Fruit fly (Drosophila melanogaster) S2 (cell line): ENCODE measurements around the gene rdog.
A peak's percentile ranks its signal among the peaks of the same experiment; 100 is the strongest.

Experiments
- CG8478 ChIP-seq: fragments of >200 bp; optimal IDR thresholded peaks from 2 replicates; lab custom pipeline; 2018
- CTCF ChIP-seq, 2 experiments: fragments of >200 bp; optimal IDR thresholded peaks; 2 replicates each; lab custom pipeline; 2018

Gene rdog

dm6 chr3R:29157418-29158398 lies at the start of gene rdog:
Gene rdog (plus strand): TSS chr3R:29158122.
- TF ChIP-seq CTCF (optimal IDR thresholded peaks at IDR 0.05; lab: Kevin White, UChicago) = no peak
- no peak for TF ChIP-seq CG8478 (lab: Kevin White, UChicago)

DNA sequence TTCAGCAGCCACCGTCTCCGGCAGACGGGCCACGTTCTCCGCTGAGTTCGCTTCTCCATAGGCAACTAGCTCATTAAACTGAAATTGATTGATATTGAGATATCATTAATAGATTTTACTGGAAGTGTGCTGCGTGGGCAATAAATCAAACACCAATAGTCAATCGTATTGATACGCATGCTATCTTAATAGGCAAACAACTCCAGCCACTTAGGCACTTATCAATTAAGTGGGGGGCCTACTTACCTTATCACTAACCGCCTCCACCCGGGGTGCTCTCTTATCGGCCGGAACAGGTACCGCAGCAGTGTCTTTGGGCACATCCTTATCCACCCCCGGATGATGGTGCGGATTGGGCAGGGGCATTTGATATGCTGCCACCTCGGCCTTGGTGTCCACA lies 46.1 kb upstream of the rdog start:
- TF ChIP-seq CG8478 (lab: Kevin White, UChicago) = no peak
- TF ChIP-seq CTCF (optimal IDR thresholded peaks at IDR 0.05; lab: Kevin White, UChicago) = no peak

dm6 chr3R:29112398-29113150 lies 45.3 kb upstream of the rdog start, which contains the start of the genes alpha-Man-Ib and Pdhb:
Gene alpha-Man-Ib (minus strand): TSS chr3R:29112822.
Gene Pdhb (plus strand): TSS chr3R:29113071.
- TF ChIP-seq CG8478 (lab: Kevin White, UChicago) (no peak), CTCF (optimal IDR thresholded peaks at IDR 0.05; lab: Kevin White, UChicago) (no peak)

- no peak for TF ChIP-seq CTCF (optimal IDR thresholded peaks at IDR 0.05; lab: Kevin White, UChicago)
- no peak for TF ChIP-seq CG8478 (lab: Kevin White, UChicago)
Measured at dm6 chr3R:29113392-29113791, 44.5 kb upstream of the rdog start.

- TF ChIP-seq CG8478 (lab: Kevin White, UChicago) (no peak), CTCF (optimal IDR thresholded peaks at IDR 0.05; lab: Kevin White, UChicago) (no peak)
Measured at dm6 chr3R:29116167-29116725, 41.7 kb upstream of the rdog start, which contains the start of gene Atg14. Gene Atg14 (plus strand): TSS chr3R:29116391.

- TF ChIP-seq CG8478 (lab: Kevin White, UChicago) = no peak
- no peak for TF ChIP-seq CTCF (optimal IDR thresholded peaks at IDR 0.05; lab: Kevin White, UChicago)
Measured at dm6 chr3R:29122817-29123611, 34.9 kb upstream of the rdog start, which contains the start of the genes yem and Ctl2. Gene yem (minus strand): TSS chr3R:29122879. Gene Ctl2 (plus strand): TSS chr3R:29123370.

- TF ChIP-seq CTCF (optimal IDR thresholded peaks at IDR 0.05; lab: Kevin White, UChicago) (no peak), CG8478 (lab: Kevin White, UChicago) (no peak)
Measured at dm6 chr3R:29124128-29124527, 33.8 kb upstream of the rdog start.

DNA sequence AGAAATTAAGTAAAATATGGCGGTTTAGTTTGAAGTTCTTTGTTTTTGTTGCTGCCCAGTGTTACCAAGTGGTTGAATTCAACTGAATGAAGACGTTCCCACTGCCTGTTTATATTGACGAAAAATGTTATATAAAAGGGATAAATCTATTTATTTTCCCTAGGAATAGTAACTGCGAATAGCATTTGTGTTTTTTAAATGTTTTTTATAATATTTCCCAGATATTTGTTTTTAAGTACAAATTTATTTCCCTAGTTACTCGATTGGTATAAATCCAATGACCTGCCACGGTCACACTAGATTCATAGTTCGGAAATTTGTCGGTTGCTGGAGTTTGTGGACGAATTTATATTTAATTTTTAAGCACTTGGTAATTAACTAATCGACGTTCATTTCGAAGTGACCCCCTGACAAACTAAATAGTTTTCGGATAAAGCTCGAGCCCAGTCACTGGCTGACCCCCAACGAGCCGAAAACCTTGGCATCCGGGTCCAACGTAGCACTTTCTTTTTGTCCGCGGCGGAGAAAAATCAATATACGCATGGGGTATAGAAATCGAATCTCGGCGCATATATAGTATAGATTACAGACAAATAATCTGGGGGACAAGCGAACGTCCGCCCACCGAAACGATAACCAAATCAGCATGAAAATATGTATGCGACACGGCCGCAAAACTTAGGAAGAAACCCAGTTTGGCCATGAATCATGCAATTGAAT lies 26.9 kb upstream of the rdog start, which contains the start of the genes dgt6 and Vha100-1:
Gene dgt6, minus strand, starts transcription at position 71 of the 720 bp plus-strand sequence.
Gene Vha100-1, plus strand, starts transcription at position 292 of the 720 bp plus-strand sequence.
- no peak for TF ChIP-seq CG8478 (lab: Kevin White, UChicago)
- TF ChIP-seq CTCF (optimal IDR thresholded peaks at IDR 0.05; lab: Kevin White, UChicago) = peak in 1 of 2 experiments; percentile 31

DNA sequence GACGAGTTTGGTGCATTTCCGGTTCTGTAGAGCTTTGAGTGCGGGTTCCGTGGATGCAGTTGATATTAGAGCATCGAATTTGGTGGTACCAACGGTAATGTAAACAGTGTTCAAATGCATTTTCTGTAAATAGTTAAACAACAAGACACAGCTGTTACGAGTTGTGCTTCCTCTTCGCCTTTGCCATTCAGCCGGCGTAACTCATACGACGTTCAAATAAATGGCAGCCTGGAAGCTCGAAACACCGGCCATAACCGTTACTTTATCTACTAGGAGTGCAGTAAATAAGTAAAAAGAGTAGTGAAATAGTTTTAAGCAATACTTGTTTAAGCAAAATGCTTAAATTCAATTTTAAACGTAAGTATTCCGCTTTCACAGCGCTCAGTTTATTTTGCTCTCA lies 19.5 kb upstream of the rdog start, which contains the start of the genes Alg13 and superdeath:
Gene Alg13, minus strand, starts transcription at position 167 of the 400 bp plus-strand sequence.
Gene superdeath, plus strand, starts transcription at position 256 of the 400 bp plus-strand sequence.
- TF ChIP-seq CTCF (optimal IDR thresholded peaks at IDR 0.05; lab: Kevin White, UChicago) (no peak), CG8478 (lab: Kevin White, UChicago) (no peak)

DNA sequence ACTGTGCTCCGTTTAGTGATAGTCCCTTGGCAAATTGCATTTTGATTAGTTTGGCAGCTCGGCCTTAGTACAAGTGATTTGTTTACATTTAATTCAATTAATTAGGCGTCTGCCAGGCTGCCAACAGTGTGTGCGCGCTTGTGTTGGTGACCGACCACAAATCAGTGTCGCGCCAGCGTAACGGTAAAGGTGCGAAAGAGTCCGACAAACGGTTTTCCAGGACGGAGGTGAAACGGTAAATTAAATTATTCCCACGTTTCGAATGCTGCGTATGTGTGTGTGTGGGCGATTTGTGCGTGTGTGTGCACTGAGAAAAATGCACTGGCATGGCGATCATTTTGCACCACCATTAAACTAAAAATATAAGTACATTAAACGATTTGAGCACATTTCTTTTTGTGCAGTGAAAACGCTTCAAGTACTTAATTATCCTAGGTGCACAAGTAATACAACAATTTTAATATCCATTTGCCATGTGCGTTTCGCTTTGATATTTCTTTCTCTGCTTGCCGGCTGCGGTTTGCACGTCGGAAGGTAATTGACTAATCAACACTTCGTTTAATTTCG lies 18.9 kb upstream of the rdog start:
- TF ChIP-seq CG8478 (lab: Kevin White, UChicago) = no peak
- no peak for TF ChIP-seq CTCF (optimal IDR thresholded peaks at IDR 0.05; lab: Kevin White, UChicago)

DNA sequence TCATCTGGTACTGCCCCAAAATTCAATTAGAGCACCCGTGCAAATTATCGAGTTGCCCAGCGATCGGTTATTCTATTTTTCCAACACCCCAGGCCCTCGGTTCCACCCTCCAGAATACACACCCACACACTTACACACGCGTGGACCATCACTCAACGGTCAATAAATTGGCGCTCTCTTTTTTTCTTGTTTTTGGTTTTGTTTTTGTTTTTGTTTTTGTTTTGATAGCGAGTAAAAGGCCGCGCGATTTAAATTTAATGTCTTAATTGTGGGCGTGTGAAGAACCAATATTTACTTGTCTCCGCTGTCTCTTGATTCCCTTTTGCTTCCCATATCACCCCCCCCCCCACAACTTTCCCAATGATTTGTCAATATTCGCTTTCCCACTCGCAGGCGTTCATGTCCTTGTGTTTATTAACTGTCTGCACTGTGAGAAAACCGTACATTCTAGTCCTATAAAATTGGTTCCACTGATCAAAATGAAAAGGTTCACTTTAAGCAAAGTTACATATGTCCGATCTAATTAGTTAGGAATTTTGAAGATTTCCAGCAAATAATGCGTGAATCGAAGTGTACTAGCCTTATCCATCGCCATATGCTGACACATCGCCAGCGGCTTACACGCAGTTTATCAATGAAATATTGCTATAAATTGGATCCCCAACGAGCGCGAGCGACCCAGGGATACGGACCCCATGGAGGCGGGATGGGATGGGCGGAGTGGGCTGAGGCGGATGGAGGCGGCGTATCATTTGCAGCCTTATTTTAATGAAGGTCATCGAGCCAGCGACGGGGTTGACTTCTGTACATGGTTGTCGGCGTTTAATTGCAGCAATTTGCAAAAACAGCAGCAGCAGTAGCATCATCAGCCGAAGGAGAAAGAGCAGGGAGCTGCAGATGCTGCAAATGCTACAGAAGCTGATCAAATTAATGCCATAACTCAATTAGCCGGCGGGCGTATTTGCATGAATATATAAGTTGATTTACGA lies 17.9 kb upstream of the rdog start:
- TF ChIP-seq CG8478 (lab: Kevin White, UChicago) (no peak), CTCF (optimal IDR thresholded peaks at IDR 0.05; lab: Kevin White, UChicago) (no peak)
